Fruit fly (Drosophila melanogaster): ENCODE measurements around the gene CG31809.

DNA sequence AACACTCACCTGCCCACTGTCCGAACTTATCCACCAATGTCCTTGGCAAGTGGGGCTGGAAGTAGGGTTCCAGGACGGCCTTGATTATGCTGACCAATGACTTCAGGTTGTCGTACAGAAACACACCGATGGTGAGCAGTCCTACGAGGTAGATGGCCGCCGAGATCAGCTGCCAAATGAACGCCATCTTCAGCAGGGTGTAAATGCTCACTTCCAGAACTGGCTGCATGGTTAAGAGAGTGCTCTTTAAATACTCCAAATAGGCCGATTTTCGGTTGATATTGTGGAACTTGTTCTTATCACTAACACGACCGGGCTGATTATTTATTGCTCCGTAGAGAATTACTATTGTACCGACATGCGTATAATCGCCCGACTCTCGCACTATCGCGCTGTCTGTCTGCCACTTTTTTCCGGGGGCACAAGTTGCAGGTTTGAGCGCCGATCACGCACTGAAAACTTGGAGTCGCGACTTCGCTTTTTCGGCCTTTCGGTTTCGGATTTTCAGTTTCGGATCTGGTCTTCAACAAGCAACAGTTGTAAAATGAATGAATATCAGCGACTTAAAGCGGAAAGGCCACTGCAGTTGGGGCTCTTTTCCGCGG lies 11.7 kb downstream of the CG31809 start:
- TF ChIP-seq usp (GFP tag; optimal IDR thresholded peaks at IDR 0.05) (no peak), Dll (optimal IDR thresholded peaks at IDR 0.05) (no peak)

Data from whole organism.